Fruit fly (Drosophila melanogaster) whole organism, prepupa: ENCODE data around the gene CG45263.

Experiments used
- Blimp-1 ChIP-seq: fragments of 200-800 bp; sonication (Bioruptor generic); optimal IDR thresholded peaks from 3 replicates; lab custom pipeline; 2017; ENCODE audit warnings: missing biosample characterization, missing genetic modification characterization, mild to moderate bottlenecking, moderate library complexity, missing genetic modification reagents
- CG10631 ChIP-seq: fragments of 200-800 bp; sonication (Bioruptor generic); optimal IDR thresholded peaks from 2 replicates; lab custom pipeline; 2016; ENCODE audit warnings: missing biosample characterization, missing genetic modification characterization
- CG10669 ChIP-seq: fragments of 200-800 bp; sonication (Bioruptor generic); optimal IDR thresholded peaks from 3 replicates; lab custom pipeline; 2018; ENCODE audit warnings: missing biosample characterization, mild to moderate bottlenecking, missing genetic modification characterization, moderate library complexity
- CG11294 ChIP-seq: fragments of 200-800 bp; sonication (Bioruptor generic); IDR thresholded peaks from 2 replicates; pipeline ENCODE4 v1.3.6; 2022; ENCODE audit warnings: missing biosample characterization, missing genetic modification characterization
- CG11762 ChIP-seq: fragments of 200-800 bp; sonication (Bioruptor generic); optimal IDR thresholded peaks from 3 replicates; lab custom pipeline; 2016; ENCODE audit warnings: missing biosample characterization, missing genetic modification characterization; ENCODE audit not compliant: insufficient read depth
- CG11902 ChIP-seq: fragments of 200-800 bp; sonication (Bioruptor generic); optimal IDR thresholded peaks from 3 replicates; lab custom pipeline; 2016; ENCODE audit warnings: missing biosample characterization, missing genetic modification characterization
- CG15336 ChIP-seq: fragments of 200-800 bp; sonication (Bioruptor generic); IDR thresholded peaks from 2 replicates; pipeline ENCODE4 v1.3.6; 2022; ENCODE audit warnings: missing biosample characterization, missing genetic modification characterization
- CG1621 ChIP-seq: fragments of 200-800 bp; sonication (Bioruptor generic); optimal IDR thresholded peaks from 3 replicates; lab custom pipeline; 2018; ENCODE audit warnings: missing biosample characterization, mild to moderate bottlenecking, missing genetic modification characterization
- CG16779 ChIP-seq: fragments of 200-800 bp; sonication (Bioruptor generic); optimal IDR thresholded peaks from 3 replicates; lab custom pipeline; 2017; ENCODE audit warnings: missing biosample characterization, mild to moderate bottlenecking, missing genetic modification characterization
- CG3032 ChIP-seq: fragments of 200-800 bp; optimal IDR thresholded peaks from 2 replicates; lab custom pipeline; 2019; ENCODE audit warnings: missing biosample characterization, mild to moderate bottlenecking, missing genetic modification characterization, moderate library complexity
- CG32006 ChIP-seq: fragments of 200-800 bp; sonication (Bioruptor generic); optimal IDR thresholded peaks from 3 replicates; lab custom pipeline; 2017; ENCODE audit warnings: missing biosample characterization, mild to moderate bottlenecking, missing genetic modification characterization
- CG34406 ChIP-seq: fragments of 200-800 bp; sonication (Bioruptor generic); optimal IDR thresholded peaks from 3 replicates; lab custom pipeline; 2016; ENCODE audit warnings: missing biosample characterization, missing genetic modification characterization
- CG3919 ChIP-seq: fragments of 200-800 bp; sonication (Bioruptor generic); optimal IDR thresholded peaks from 3 replicates; lab custom pipeline; 2016; ENCODE audit warnings: missing biosample characterization, missing genetic modification characterization
- CG4318 ChIP-seq: fragments of 200-800 bp; sonication (Bioruptor generic); optimal IDR thresholded peaks from 3 replicates; lab custom pipeline; 2017; ENCODE audit warnings: missing biosample characterization, mild to moderate bottlenecking, missing genetic modification characterization
- CG6163 ChIP-seq: fragments of 200-800 bp; sonication (Bioruptor generic); IDR thresholded peaks from 3 replicates; pipeline ENCODE4 v1.3.6; 2022; ENCODE audit warnings: missing biosample characterization, missing genetic modification characterization
- CG6276 ChIP-seq: fragments of 200-800 bp; sonication (Bioruptor generic); optimal IDR thresholded peaks from 2 replicates; lab custom pipeline; 2017; ENCODE audit warnings: missing biosample characterization, mild to moderate bottlenecking, missing genetic modification characterization
- CG6792 ChIP-seq: fragments of 200-800 bp; sonication (Bioruptor generic); optimal IDR thresholded peaks from 3 replicates; lab custom pipeline; 2016; ENCODE audit warnings: missing biosample characterization, missing genetic modification characterization
- CG6854 ChIP-seq: fragments of 200-800 bp; sonication (Bioruptor generic); optimal IDR thresholded peaks from 2 replicates; lab custom pipeline; 2017; ENCODE audit warnings: missing biosample characterization, mild to moderate bottlenecking, missing genetic modification characterization
- CG8632 ChIP-seq: fragments of 200-800 bp; sonication (Bioruptor generic); optimal IDR thresholded peaks from 3 replicates; lab custom pipeline; 2016; ENCODE audit warnings: missing biosample characterization, missing genetic modification characterization
- Eip78C ChIP-seq: fragments of 200-800 bp; sonication (Bioruptor generic); peaks from one replicate; lab custom pipeline; 2016; ENCODE audit warnings: missing biosample characterization, missing genetic modification characterization
- Ets21C ChIP-seq: fragments of 200-800 bp; sonication (Bioruptor generic); optimal IDR thresholded peaks from 3 replicates; lab custom pipeline; 2016; ENCODE audit warnings: missing biosample characterization, missing genetic modification characterization
- Ets96B ChIP-seq: fragments of 200-800 bp; optimal IDR thresholded peaks from 2 replicates; lab custom pipeline; 2019; ENCODE audit warnings: missing biosample characterization, mild to moderate bottlenecking, missing genetic modification characterization, moderate library complexity
- Hr38 ChIP-seq: sonication (Bioruptor generic); optimal IDR thresholded peaks from 2 replicates; lab custom pipeline; 2016; ENCODE audit warnings: missing biosample characterization, missing genetic modification characterization
- Hr39 ChIP-seq: fragments of 200-800 bp; sonication (Bioruptor generic); optimal IDR thresholded peaks from 2 replicates; lab custom pipeline; 2016; ENCODE audit warnings: missing biosample characterization, missing genetic modification characterization
- Hr4 ChIP-seq: fragments of 200-800 bp; sonication (Bioruptor generic); optimal IDR thresholded peaks from 3 replicates; lab custom pipeline; 2016; ENCODE audit warnings: missing biosample characterization, missing genetic modification characterization
- Lpt ChIP-seq: fragments of 200-800 bp; sonication (Bioruptor generic); optimal IDR thresholded peaks from 3 replicates; lab custom pipeline; 2016; ENCODE audit warnings: missing biosample characterization, missing genetic modification characterization
- OdsH ChIP-seq: fragments of 200-800 bp; sonication (Bioruptor generic); optimal IDR thresholded peaks from 3 replicates; lab custom pipeline; 2016; ENCODE audit warnings: missing biosample characterization, missing genetic modification characterization
- Smox ChIP-seq: fragments of 200-800 bp; sonication (Bioruptor generic); optimal IDR thresholded peaks from 3 replicates; lab custom pipeline; 2016; ENCODE audit warnings: missing biosample characterization, missing genetic modification characterization
- Sox102F ChIP-seq: fragments of 200-800 bp; sonication (Bioruptor generic); optimal IDR thresholded peaks from 2 replicates; lab custom pipeline; 2016; ENCODE audit warnings: missing biosample characterization, mild to moderate bottlenecking, missing genetic modification characterization
- Sox14 ChIP-seq: fragments of 200-800 bp; sonication (Bioruptor generic); optimal IDR thresholded peaks from 3 replicates; lab custom pipeline; 2016; ENCODE audit warnings: missing biosample characterization, missing genetic modification characterization
- Sox15 ChIP-seq: fragments of 200-800 bp; sonication (Bioruptor generic); optimal IDR thresholded peaks from 3 replicates; lab custom pipeline; 2016; ENCODE audit warnings: missing biosample characterization, missing genetic modification characterization
- achi ChIP-seq: fragments of 200-800 bp; sonication (Bioruptor generic); optimal IDR thresholded peaks from 3 replicates; lab custom pipeline; 2016; ENCODE audit warnings: missing biosample characterization, missing genetic modification characterization
- acj6 ChIP-seq: fragments of 200-800 bp; sonication (Bioruptor generic); optimal IDR thresholded peaks from 3 replicates; lab custom pipeline; 2016; ENCODE audit warnings: missing biosample characterization, missing genetic modification characterization
- cyc ChIP-seq: fragments of 200-800 bp; sonication (Bioruptor generic); optimal IDR thresholded peaks from 3 replicates; lab custom pipeline; 2016; ENCODE audit warnings: missing biosample characterization, missing genetic modification characterization
- dac ChIP-seq: fragments of 200-800 bp; sonication (Bioruptor generic); optimal IDR thresholded peaks from 2 replicates; lab custom pipeline; 2017; ENCODE audit warnings: missing biosample characterization, mild to moderate bottlenecking, missing genetic modification characterization
- dsx ChIP-seq: fragments of 200-800 bp; optimal IDR thresholded peaks from 3 replicates; lab custom pipeline; 2019; ENCODE audit warnings: missing biosample characterization, mild to moderate bottlenecking, missing genetic modification characterization, moderate library complexity; ENCODE audit not compliant: poor library complexity, severe bottlenecking
- eg ChIP-seq: fragments of 200-800 bp; sonication (Bioruptor generic); IDR thresholded peaks from 3 replicates; pipeline ENCODE4 v1.3.6; 2022; ENCODE audit warnings: missing biosample characterization, missing genetic modification characterization
- esn ChIP-seq: fragments of 200-800 bp; sonication (Bioruptor generic); optimal IDR thresholded peaks from 2 replicates; lab custom pipeline; 2016; ENCODE audit warnings: missing biosample characterization, mild to moderate bottlenecking, missing genetic modification characterization, moderate library complexity
- fd59A ChIP-seq: fragments of 200-800 bp; sonication (Bioruptor generic); optimal IDR thresholded peaks from 2 replicates; lab custom pipeline; 2017; ENCODE audit warnings: missing biosample characterization, mild to moderate bottlenecking, missing genetic modification characterization, missing genetic modification reagents
- fd85E ChIP-seq: fragments of 200-800 bp; sonication (Bioruptor generic); optimal IDR thresholded peaks from 3 replicates; lab custom pipeline; 2016; ENCODE audit warnings: missing biosample characterization, missing genetic modification characterization
- fkh ChIP-seq: fragments of 200-800 bp; sonication (Bioruptor generic); optimal IDR thresholded peaks from 3 replicates; lab custom pipeline; 2017; ENCODE audit warnings: missing biosample characterization, mild to moderate bottlenecking, missing genetic modification characterization, moderate library complexity
- lz ChIP-seq: fragments of 200-800 bp; sonication (Bioruptor generic); optimal IDR thresholded peaks from 3 replicates; lab custom pipeline; 2016; ENCODE audit warnings: missing biosample characterization, missing genetic modification characterization
- net ChIP-seq: fragments of 200-800 bp; sonication (Bioruptor generic); optimal IDR thresholded peaks from 3 replicates; lab custom pipeline; 2016; ENCODE audit warnings: missing biosample characterization, missing genetic modification characterization
- pdm3 ChIP-seq: fragments of 200-800 bp; sonication (Bioruptor generic); optimal IDR thresholded peaks from 3 replicates; lab custom pipeline; 2016; ENCODE audit warnings: missing biosample characterization, missing genetic modification characterization
- salr ChIP-seq, 2 experiments: fragments of 200-800 bp; sonication (Bioruptor generic); optimal IDR thresholded peaks; 3 replicates each; lab custom pipeline; 2016 to 2018; ENCODE audit warnings: missing biosample characterization in 2 of 2, missing genetic modification characterization in 2 of 2, mild to moderate bottlenecking in 1 of 2
- spab ChIP-seq: fragments of 200-800 bp; sonication (Bioruptor generic); optimal IDR thresholded peaks from 2 replicates; lab custom pipeline; 2017; ENCODE audit warnings: missing biosample characterization, mild to moderate bottlenecking, missing genetic modification characterization, missing genetic modification reagents
- topi ChIP-seq: fragments of 200-800 bp; sonication (Bioruptor generic); optimal IDR thresholded peaks from 3 replicates; lab custom pipeline; 2016; ENCODE audit warnings: missing biosample characterization, missing genetic modification characterization
- vri ChIP-seq: fragments of 200-800 bp; sonication (Bioruptor generic); optimal IDR thresholded peaks from 3 replicates; lab custom pipeline; 2016; ENCODE audit warnings: missing biosample characterization, mild to moderate bottlenecking, missing genetic modification characterization

CG45263 gene

dm6 chr3R:8355579-8355978 is 121.8 kb downstream of the CG45263 start (continued):
- TF ChIP-seq Ets21C (GFP tag; lab: Kevin White, UChicago) (peak; percentile 71), cyc (GFP tag; lab: Kevin White, UChicago) (peak; percentile 79), salr (GFP tag; optimal IDR thresholded peaks at IDR 0.05; lab: Kevin White, UChicago) (peak; percentile 69 to 85), Lpt (GFP tag; lab: Kevin White, UChicago) (peak; percentile 83), fkh (GFP tag; lab: Kevin White, UChicago) (peak; percentile 76), CG4318 (GFP tag; lab: Kevin White, UChicago) (peak; percentile 84), Hr4 (GFP tag; lab: Kevin White, UChicago) (peak; percentile 91), topi (peak; percentile 84), CG6854 (peak; percentile 28), Ets96B (tag; lab: Kevin White, UChicago) (peak; percentile 89), CG3919 (GFP tag; lab: Kevin White, UChicago) (peak; percentile 92), Eip78C (peak; percentile 97), net (peak; percentile 48), CG6276 (GFP tag; lab: Kevin White, UChicago) (peak; percentile 77), CG10631 (peak; percentile 86), Blimp-1 (GFP tag; lab: Kevin White, UChicago) (no peak), CG10669 (GFP tag; lab: Kevin White, UChicago) (peak; percentile 85), CG11762 (GFP tag; lab: Kevin White, UChicago) (peak; percentile 89), CG34406 (GFP tag; lab: Kevin White, UChicago) (peak; percentile 88), CG11294 (peak; percentile 82), Sox102F (GFP tag; lab: Kevin White, UChicago) (peak; percentile 82), eg (GFP tag; lab: Robert Waterston, UW) (peak; percentile 92)

DNA sequence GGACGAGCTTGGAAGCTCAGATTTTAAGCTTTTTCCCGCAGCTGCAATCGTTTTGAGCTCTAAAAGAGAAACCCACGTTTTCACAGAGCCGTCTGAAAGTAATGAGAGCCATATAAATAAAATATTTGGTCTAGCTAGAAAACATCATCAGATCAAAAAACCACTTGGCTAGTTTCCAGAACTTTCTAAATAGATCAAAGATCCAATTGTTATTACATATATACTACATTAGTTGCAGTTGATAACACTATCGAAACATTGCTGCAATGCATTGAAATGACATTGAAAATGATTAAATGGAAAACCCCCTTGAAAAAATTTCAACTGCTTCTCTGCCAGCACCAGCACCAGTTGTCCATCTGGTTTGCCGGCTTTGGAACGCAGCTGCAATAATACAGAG is 122.4 kb downstream of the CG45263 start:
- TF ChIP-seq fd85E (GFP tag; lab: Kevin White, UChicago), result peak; percentile 74
- TF ChIP-seq Sox102F (GFP tag; lab: Kevin White, UChicago), result peak; percentile 66
- peak; percentile 89 for TF ChIP-seq acj6 (GFP tag; lab: Kevin White, UChicago)
- TF ChIP-seq Ets96B (tag; lab: Kevin White, UChicago), result peak; percentile 72
- TF ChIP-seq CG3032 (tag; lab: Kevin White, UChicago), result peak; percentile 78
- peak; percentile 65 for TF ChIP-seq Hr39 (GFP tag; lab: Kevin White, UChicago)
- peak; percentile 22 for TF ChIP-seq esn
- peak; percentile 84 for TF ChIP-seq CG8632
- peak; percentile 86 for TF ChIP-seq CG3919 (GFP tag; lab: Kevin White, UChicago)
- no peak for TF ChIP-seq Blimp-1 (GFP tag; lab: Kevin White, UChicago)
- peak; percentile 95 for TF ChIP-seq pdm3
- TF ChIP-seq fkh (GFP tag; lab: Kevin White, UChicago), result no peak
- TF ChIP-seq CG6163 (GFP tag; lab: Robert Waterston, UW), result peak; percentile 91
- TF ChIP-seq fd59A (GFP tag; lab: Kevin White, UChicago), result peak; percentile 46
- peak; percentile 95 for TF ChIP-seq eg (GFP tag; lab: Robert Waterston, UW)
- peak; percentile 76 for TF ChIP-seq lz (GFP tag; lab: Kevin White, UChicago)
- peak; percentile 41 for TF ChIP-seq CG1621 (tag; lab: Kevin White, UChicago)
- TF ChIP-seq Sox15 (GFP tag; lab: Kevin White, UChicago), result peak; percentile 92
- TF ChIP-seq cyc (GFP tag; lab: Kevin White, UChicago), result peak; percentile 69
- peak; percentile 97 for TF ChIP-seq CG15336 (GFP tag; lab: Robert Waterston, UW)
- TF ChIP-seq CG11762 (GFP tag; lab: Kevin White, UChicago), result peak; percentile 93
- TF ChIP-seq CG32006 (GFP tag; lab: Kevin White, UChicago), result peak; percentile 93
- peak; percentile 7 for TF ChIP-seq Smox (GFP tag; lab: Kevin White, UChicago)
- TF ChIP-seq CG34406 (GFP tag; lab: Kevin White, UChicago), result peak; percentile 87
- TF ChIP-seq dac (GFP tag; lab: Kevin White, UChicago), result peak; percentile 90
- TF ChIP-seq CG11902 (GFP tag; lab: Kevin White, UChicago), result peak; percentile 89
- TF ChIP-seq CG10631, result peak; percentile 79
- peak; percentile 71 for TF ChIP-seq Sox14 (GFP tag; lab: Kevin White, UChicago)
- TF ChIP-seq dsx (GFP tag; lab: Kevin White, UChicago), result peak; percentile 70
- TF ChIP-seq achi (GFP tag; lab: Kevin White, UChicago), result peak; percentile 88
- TF ChIP-seq CG4318 (GFP tag; lab: Kevin White, UChicago), result peak; percentile 95
- TF ChIP-seq CG16779, result peak; percentile 82
- peak; percentile 42 for TF ChIP-seq spab
- peak; percentile 81 for TF ChIP-seq CG6792
- peak; percentile 73 for TF ChIP-seq topi
- TF ChIP-seq OdsH (GFP tag; lab: Kevin White, UChicago), result peak; percentile 95
- peak; percentile 56 to 60 for TF ChIP-seq salr (GFP tag; optimal IDR thresholded peaks at IDR 0.05; lab: Kevin White, UChicago)
- TF ChIP-seq vri (GFP tag; lab: Kevin White, UChicago), result no peak
- peak; percentile 27 for TF ChIP-seq Hr38 (GFP tag; lab: Kevin White, UChicago)
